Fruit fly (Drosophila melanogaster): ENCODE measurements around the gene Orc5.

DNA sequence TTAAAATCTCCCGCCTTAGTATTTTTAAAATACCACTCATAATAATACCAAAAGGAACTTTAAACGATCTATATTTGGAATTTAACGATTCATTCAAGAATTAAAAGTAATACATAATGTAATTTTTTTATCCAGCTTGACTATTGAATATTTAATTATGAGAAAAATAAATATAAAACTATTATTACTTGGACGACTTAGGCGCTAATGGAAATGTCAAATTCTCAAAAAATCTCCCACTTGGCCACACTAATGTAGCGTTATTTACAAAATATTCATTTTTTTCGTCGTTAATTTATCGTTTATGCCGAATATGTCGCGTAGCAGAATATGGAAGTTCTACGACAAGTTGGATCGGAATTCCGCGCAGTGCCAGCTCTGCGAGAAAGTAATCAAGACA lies 38.9 kb upstream of the Orc5 start, which contains the start of gene CG16863:
- no peak for TF ChIP-seq h (optimal IDR thresholded peaks at IDR 0.05)
- no peak for TF ChIP-seq ttk (optimal IDR thresholded peaks at IDR 0.05)
- no peak for TF ChIP-seq psq (optimal IDR thresholded peaks at IDR 0.05)
- TF ChIP-seq insv (optimal IDR thresholded peaks at IDR 0.05): no peak
- TF ChIP-seq Sin3A (optimal IDR thresholded peaks at IDR 0.05): no peak
- TF ChIP-seq Myc (optimal IDR thresholded peaks at IDR 0.05): no peak

Measured in Kc167 (cell line).